Worm (Caenorhabditis elegans) whole organism, L1 larva: ENCODE measurements around the gene kxd-1.

ENCODE experiments used
- Y116A8C.19 ChIP-seq: sonication (generic microtip); optimal IDR thresholded peaks from 2 replicates; lab custom pipeline; 2016; ENCODE audit warnings: missing compliant biosample characterization, missing genetic modification characterization, borderline replicate concordance
- pqm-1 ChIP-seq: sonication (generic microtip); optimal IDR thresholded peaks from 3 replicates; lab custom pipeline; 2017; ENCODE audit warnings: missing biosample characterization, missing genetic modification characterization

ce11 chrV:7178843-7179242, 42.4 kb upstream of the kxd-1 start, which contains the start of gene cpsf-2:
- no peak for TF ChIP-seq Y116A8C.19 (tag; lab: Kevin White, UChicago)
- TF ChIP-seq pqm-1 (tag; lab: Kevin White, UChicago) = no peak
